Worm (Caenorhabditis elegans): ENCODE measurements around the gene F42A9.6.

Gene F42A9.6

ce11 chrIV:8587605-8588004, 21.4 kb upstream of the F42A9.6 start (continued):
- TF ChIP-seq ztf-4 (tag; optimal IDR thresholded peaks at IDR 0.05) (peak; percentile 18), zip-4 (GFP tag; optimal IDR thresholded peaks at IDR 0.05) (no peak), hlh-4 (tag; optimal IDR thresholded peaks at IDR 0.05) (no peak), lir-3 (tag; optimal IDR thresholded peaks at IDR 0.05; ENCODE audit: poor library complexity) (no peak), mab-9 (GFP tag; IDR thresholded peaks at IDR 0.05) (no peak), tbx-2 (tag; optimal IDR thresholded peaks at IDR 0.05) (no peak), pax-3 (tag; optimal IDR thresholded peaks at IDR 0.05) (peak; percentile 83), mdl-1 (tag; optimal IDR thresholded peaks at IDR 0.05) (no peak), mef-2 (tag; optimal IDR thresholded peaks at IDR 0.05) (peak; percentile 58), mep-1 (tag; optimal IDR thresholded peaks at IDR 0.05) (peak; percentile 4), dsc-1 (tag; optimal IDR thresholded peaks at IDR 0.05) (peak; percentile 87), pag-3 (tag; optimal IDR thresholded peaks at IDR 0.05; ENCODE audit: borderline replicate concordance, insufficient read depth) (no peak), vab-15 (tag; optimal IDR thresholded peaks at IDR 0.05) (no peak), dpl-1 (GFP tag; optimal IDR thresholded peaks at IDR 0.05) (no peak), sox-4 (tag; optimal IDR thresholded peaks at IDR 0.05) (peak; percentile 73), elt-2 (tag; optimal IDR thresholded peaks at IDR 0.05) (no peak), nhr-71 (tag; optimal IDR thresholded peaks at IDR 0.05) (peak; percentile 55), nhr-20 (tag; optimal IDR thresholded peaks at IDR 0.05) (no peak), nhr-28 (tag; optimal IDR thresholded peaks at IDR 0.05) (no peak), snu-23 (GFP tag; optimal IDR thresholded peaks at IDR 0.05) (no peak), nhr-19 (GFP tag; conservative IDR thresholded peaks at IDR 0.05) (no peak), ceh-88 (GFP tag; IDR thresholded peaks at IDR 0.05) (no peak)

- no peak for TF ChIP-seq tbx-2 (tag; optimal IDR thresholded peaks at IDR 0.05)
Observed at ce11 chrIV:8595317-8595716, 13.7 kb upstream of the F42A9.6 start, which contains the start of gene Y59H11AR.3. Gene Y59H11AR.3 (minus strand): TSS chrIV:8595417.

ce11 chrIV:8595767-8596166, 13.3 kb upstream of the F42A9.6 start, which contains the start of gene clec-181:
Gene clec-181 (plus strand): TSS chrIV:8596067.
- no peak for TF ChIP-seq hpl-2 (GFP tag; optimal IDR thresholded peaks at IDR 0.05)
- no peak for TF ChIP-seq nhr-76 (tag; optimal IDR thresholded peaks at IDR 0.05)
- TF ChIP-seq nhr-85 (tag): no peak
- no peak for TF ChIP-seq aha-1 (tag; optimal IDR thresholded peaks at IDR 0.05)
- TF ChIP-seq nhr-19 (GFP tag; conservative IDR thresholded peaks at IDR 0.05): no peak
- TF ChIP-seq nhr-84 (tag; optimal IDR thresholded peaks at IDR 0.05): no peak
- no peak for TF ChIP-seq zip-4 (GFP tag; optimal IDR thresholded peaks at IDR 0.05)

ce11 chrIV:8597504-8597903, 11.5 kb upstream of the F42A9.6 start:
- TF ChIP-seq lin-35 (GFP tag; optimal IDR thresholded peaks at IDR 0.05) (peak; percentile 2 to 36), hpl-2 (GFP tag; optimal IDR thresholded peaks at IDR 0.05) (no peak), C16A3.4 (tag; optimal IDR thresholded peaks at IDR 0.05) (no peak), pag-3 (tag; optimal IDR thresholded peaks at IDR 0.05; ENCODE audit: borderline replicate concordance, insufficient read depth) (no peak), nhr-47 (tag; optimal IDR thresholded peaks at IDR 0.05) (peak; percentile 10), ceh-82 (tag; optimal IDR thresholded peaks at IDR 0.05) (peak in 2 of 3 experiments; percentile 3 to 39), lir-3 (tag; optimal IDR thresholded peaks at IDR 0.05; ENCODE audit: poor library complexity) (peak; percentile 0), nhr-71 (tag; optimal IDR thresholded peaks at IDR 0.05) (peak; percentile 40), mdl-1 (tag; optimal IDR thresholded peaks at IDR 0.05) (peak in 1 of 2 experiments; percentile 4), swsn-7 (tag; optimal IDR thresholded peaks at IDR 0.05) (peak; percentile 14), snu-23 (GFP tag; optimal IDR thresholded peaks at IDR 0.05) (peak; percentile 48), tlp-1 (tag; optimal IDR thresholded peaks at IDR 0.05) (no peak), nhr-85 (tag) (peak; percentile 19), nhr-90 (tag; optimal IDR thresholded peaks at IDR 0.05; ENCODE audit: poor library complexity) (no peak), efl-1 (optimal IDR thresholded peaks at IDR 0.05) (peak; percentile 63 to 82), efl-1 (GFP tag; optimal IDR thresholded peaks at IDR 0.05 in 1 of 2) (peak in 1 of 2 experiments; percentile 12), rnt-1 (tag; optimal IDR thresholded peaks at IDR 0.05) (peak; percentile 38), xbp-1 (tag; optimal IDR thresholded peaks at IDR 0.05) (no peak), blmp-1 (tag; optimal IDR thresholded peaks at IDR 0.05) (peak; percentile 86), mep-1 (tag; optimal IDR thresholded peaks at IDR 0.05) (peak; percentile 58), fkh-4 (tag; optimal IDR thresholded peaks at IDR 0.05; ENCODE audit: borderline replicate concordance) (no peak), dpl-1 (GFP tag; optimal IDR thresholded peaks at IDR 0.05) (peak in 1 of 3 experiments; percentile 21), lin-14 (GFP tag; optimal IDR thresholded peaks at IDR 0.05) (peak; percentile 62), lsy-2 (tag; optimal IDR thresholded peaks at IDR 0.05) (peak; percentile 29 to 58)
